Worm (Caenorhabditis elegans): ENCODE results near the gene B0416.5.
A peak's percentile ranks its signal among the peaks of the same experiment; 100 is the strongest.

B0416.5 gene

DNA sequence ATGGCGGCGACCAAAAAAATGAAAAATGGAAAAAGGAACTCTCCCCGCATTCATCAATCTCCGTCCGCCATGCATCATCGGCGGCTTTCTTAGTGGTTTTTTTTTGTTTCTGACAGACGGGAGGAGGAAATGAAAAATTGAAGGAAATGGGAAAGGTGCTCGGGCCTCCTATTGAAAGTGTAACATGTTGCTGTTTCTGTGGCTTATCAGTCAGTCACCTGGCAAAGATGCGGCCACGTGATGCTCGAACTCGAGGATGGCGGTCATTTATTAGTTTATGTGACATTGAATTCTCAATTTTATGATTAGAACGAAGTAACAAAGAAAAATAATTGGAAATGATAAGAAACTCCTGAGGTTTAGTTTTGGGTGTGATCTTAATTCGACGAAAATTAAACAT, 6.0 kb downstream of the B0416.5 start (continued):
- TF ChIP-seq unc-30 (tag; optimal IDR thresholded peaks at IDR 0.05) = no peak
- TF ChIP-seq nhr-11 (tag; optimal IDR thresholded peaks at IDR 0.05) = no peak
- TF ChIP-seq nhr-77 (tag; optimal IDR thresholded peaks at IDR 0.05) = no peak
- TF ChIP-seq fkh-10 (GFP tag; optimal IDR thresholded peaks at IDR 0.05) = no peak
- TF ChIP-seq swsn-7 (tag; optimal IDR thresholded peaks at IDR 0.05) = no peak
- no peak for TF ChIP-seq Y116A8C.19 (tag; optimal IDR thresholded peaks at IDR 0.05; ENCODE audit: borderline replicate concordance)
- no peak for TF ChIP-seq lin-13 (GFP tag; optimal IDR thresholded peaks at IDR 0.05)
- TF ChIP-seq ces-1 (GFP tag; optimal IDR thresholded peaks at IDR 0.05) = no peak
- no peak for TF ChIP-seq fos-1 (tag; optimal IDR thresholded peaks at IDR 0.05)
- no peak for TF ChIP-seq hlh-17 (GFP tag; optimal IDR thresholded peaks at IDR 0.05; ENCODE audit: borderline replicate concordance)
- no peak for TF ChIP-seq aly-2 (tag; optimal IDR thresholded peaks at IDR 0.05)
- TF ChIP-seq egl-27 (tag; optimal IDR thresholded peaks at IDR 0.05) = no peak
- TF ChIP-seq rnt-1 (tag; optimal IDR thresholded peaks at IDR 0.05) = peak; percentile 52
- TF ChIP-seq pax-3 (tag; optimal IDR thresholded peaks at IDR 0.05) = no peak
- TF ChIP-seq nhr-71 (tag; optimal IDR thresholded peaks at IDR 0.05) = peak; percentile 71

DNA sequence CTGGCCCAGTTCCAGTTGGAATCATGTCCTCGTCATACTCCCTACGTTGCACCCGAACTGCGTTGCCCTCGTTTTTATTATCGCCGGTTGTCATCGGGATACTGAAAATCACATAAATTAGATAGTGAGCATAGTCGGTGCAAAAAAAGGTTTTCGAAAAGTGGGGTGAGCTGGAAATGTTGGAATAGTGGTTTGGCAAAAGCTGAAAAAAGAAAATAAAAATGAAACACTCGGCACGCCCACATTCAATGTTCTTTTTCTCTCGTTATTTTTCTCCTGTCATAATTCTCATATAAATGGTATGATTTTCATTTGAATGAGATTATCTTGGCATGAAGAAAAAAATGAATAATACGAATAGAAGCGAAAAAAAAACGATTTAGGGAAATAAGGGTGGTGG, 6.4 kb downstream of the B0416.5 start, which contains the start of gene F18G5.6:
F18G5.6 (minus strand) TSS at position 101 of the 400 bp plus-strand sequence.
- TF ChIP-seq fkh-10 (GFP tag; optimal IDR thresholded peaks at IDR 0.05) (no peak), lin-35 (GFP tag; optimal IDR thresholded peaks at IDR 0.05) (no peak), lin-14 (GFP tag; optimal IDR thresholded peaks at IDR 0.05) (no peak), ztf-4 (tag; optimal IDR thresholded peaks at IDR 0.05) (no peak), nhr-71 (tag; optimal IDR thresholded peaks at IDR 0.05) (no peak), nhr-76 (tag; optimal IDR thresholded peaks at IDR 0.05) (no peak), pag-3 (tag; optimal IDR thresholded peaks at IDR 0.05; ENCODE audit: borderline replicate concordance, insufficient read depth) (no peak), zip-4 (GFP tag; optimal IDR thresholded peaks at IDR 0.05) (no peak), Y116A8C.19 (tag; optimal IDR thresholded peaks at IDR 0.05; ENCODE audit: borderline replicate concordance) (no peak), dsc-1 (tag; optimal IDR thresholded peaks at IDR 0.05) (no peak), mep-1 (tag; optimal IDR thresholded peaks at IDR 0.05) (no peak), hlh-17 (GFP tag; optimal IDR thresholded peaks at IDR 0.05; ENCODE audit: borderline replicate concordance) (no peak), nhr-90 (tag; optimal IDR thresholded peaks at IDR 0.05; ENCODE audit: poor library complexity) (no peak), irx-1 (tag; optimal IDR thresholded peaks at IDR 0.05) (no peak), egl-27 (tag; optimal IDR thresholded peaks at IDR 0.05) (no peak), nhr-19 (GFP tag; conservative IDR thresholded peaks at IDR 0.05) (no peak)

DNA sequence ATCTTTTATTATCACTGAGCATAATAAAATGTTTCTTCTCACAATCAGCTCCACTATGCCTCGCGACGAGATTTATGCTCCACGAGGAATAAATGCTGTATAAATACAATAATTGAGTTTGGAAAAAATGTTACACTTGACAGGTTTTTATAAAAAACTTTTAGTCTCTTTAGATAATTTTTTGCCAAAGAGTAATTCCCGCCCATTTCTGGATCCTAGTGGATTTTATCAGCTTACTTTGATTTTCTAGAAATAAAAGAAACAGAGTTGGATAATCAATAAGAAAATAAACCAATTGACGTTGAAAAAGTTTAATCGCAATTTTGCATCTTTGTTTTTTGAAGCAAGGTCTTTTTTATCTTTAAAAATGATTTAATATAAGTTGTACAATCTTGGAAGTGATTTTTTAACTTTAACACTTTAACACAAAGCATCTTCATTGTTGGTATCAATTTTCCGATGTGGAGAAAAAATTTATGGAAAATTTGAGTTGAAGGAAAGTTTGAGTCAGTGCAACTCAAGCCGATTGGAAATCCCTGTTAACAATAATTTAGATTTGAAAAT, 8.9 kb downstream of the B0416.5 start:
- TF ChIP-seq ama-1 (optimal IDR thresholded peaks at IDR 0.05) (peak; percentile 61), fkh-8 (tag; optimal IDR thresholded peaks at IDR 0.05) (no peak), elt-2 (tag; optimal IDR thresholded peaks at IDR 0.05) (peak; percentile 60)

DNA sequence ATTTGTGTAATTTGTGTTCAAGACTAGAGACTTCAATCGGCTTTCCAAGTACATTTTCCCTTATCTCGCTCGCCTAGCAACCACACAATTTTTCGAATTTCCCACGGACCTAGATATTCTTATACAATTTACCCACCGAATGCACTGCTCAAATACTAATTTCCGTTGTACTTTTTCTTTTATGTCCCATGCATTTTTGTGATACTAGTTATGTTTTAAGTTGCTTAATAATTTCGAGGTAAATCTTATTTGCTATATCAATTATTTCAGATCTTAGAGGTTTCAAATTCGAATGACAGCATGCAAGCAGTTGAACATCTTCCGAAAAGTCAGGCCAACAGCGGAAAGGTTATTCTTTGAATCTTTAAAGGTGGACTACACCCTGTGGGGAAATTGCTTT, 11.1 kb downstream of the B0416.5 start, which contains the start of gene F18G5.1:
F18G5.1 (plus strand) TSS at position 301 of the 400 bp plus-strand sequence.
- TF ChIP-seq sptf-1 (tag; optimal IDR thresholded peaks at IDR 0.05) = no peak
- no peak for TF ChIP-seq efl-1 (optimal IDR thresholded peaks at IDR 0.05)
- TF ChIP-seq efl-1 (GFP tag; optimal IDR thresholded peaks at IDR 0.05 in 1 of 2) = no peak
- no peak for TF ChIP-seq nhr-237 (tag; optimal IDR thresholded peaks at IDR 0.05)
- TF ChIP-seq lin-14 (GFP tag; optimal IDR thresholded peaks at IDR 0.05) = no peak
- no peak for TF ChIP-seq egl-27 (tag; optimal IDR thresholded peaks at IDR 0.05)
- TF ChIP-seq mef-2 (tag; optimal IDR thresholded peaks at IDR 0.05) = no peak
- TF ChIP-seq ceh-8 (GFP tag; optimal IDR thresholded peaks at IDR 0.05) = no peak
- no peak for TF ChIP-seq skn-1 (tag; optimal IDR thresholded peaks at IDR 0.05)
- no peak for TF ChIP-seq nhr-47 (tag; optimal IDR thresholded peaks at IDR 0.05)
- no peak for TF ChIP-seq lin-15B (tag; optimal IDR thresholded peaks at IDR 0.05)
- TF ChIP-seq C34B4.2 (tag; optimal IDR thresholded peaks at IDR 0.05) = no peak
- TF ChIP-seq jun-1 (tag; optimal IDR thresholded peaks at IDR 0.05) = no peak
- TF ChIP-seq fkh-4 (tag; optimal IDR thresholded peaks at IDR 0.05; ENCODE audit: borderline replicate concordance) = no peak
- TF ChIP-seq lsy-2 (tag; optimal IDR thresholded peaks at IDR 0.05) = no peak
- TF ChIP-seq snu-23 (GFP tag; optimal IDR thresholded peaks at IDR 0.05) = no peak

Data from whole organism, L1 larva.